Fruit fly (Drosophila melanogaster) whole organism, pupa: ENCODE results near the gene CG9391.
A peak's percentile ranks its signal among the peaks of the same experiment; 100 is the strongest.

Experiments used
- CG10348 ChIP-seq: fragments of 200-800 bp; sonication (Bioruptor generic); IDR thresholded peaks from 2 replicates; pipeline ENCODE4 v1.3.6; 2022; ENCODE audit warnings: missing biosample characterization, missing genetic modification characterization
- CG12605 ChIP-seq: fragments of 200-800 bp; sonication (Bioruptor generic); IDR thresholded peaks from 2 replicates; pipeline ENCODE4 v1.3.6; 2022; ENCODE audit warnings: missing biosample characterization, missing genetic modification characterization
- CG13204 ChIP-seq: fragments of 200-800 bp; sonication (Bioruptor generic); optimal IDR thresholded peaks from 2 replicates; lab custom pipeline; 2018; ENCODE audit warnings: missing biosample characterization, mild to moderate bottlenecking, missing genetic modification characterization, moderate library complexity
- CG14655 ChIP-seq: fragments of 200-800 bp; sonication (Bioruptor generic); optimal IDR thresholded peaks from 3 replicates; lab custom pipeline; 2017; ENCODE audit warnings: mild to moderate bottlenecking, missing biosample characterization, missing genetic modification reagents, missing genetic modification characterization
- CG15710 ChIP-seq: fragments of 200-800 bp; sonication (Bioruptor generic); optimal IDR thresholded peaks from 2 replicates; lab custom pipeline; 2018; ENCODE audit warnings: missing biosample characterization, mild to moderate bottlenecking, missing genetic modification characterization, moderate library complexity
- CG17806 ChIP-seq: fragments of 200-800 bp; sonication (Bioruptor generic); optimal IDR thresholded peaks from 2 replicates; lab custom pipeline; 2018; ENCODE audit warnings: missing biosample characterization, mild to moderate bottlenecking, missing genetic modification characterization, moderate library complexity
- CG32121 ChIP-seq: fragments of 200-800 bp; sonication (Bioruptor generic); IDR thresholded peaks from 2 replicates; pipeline ENCODE4 v1.3.6; 2022; ENCODE audit warnings: missing biosample characterization, missing genetic modification characterization
- CG34367 ChIP-seq: fragments of 200-800 bp; sonication (Bioruptor generic); optimal IDR thresholded peaks from 2 replicates; lab custom pipeline; 2018; ENCODE audit warnings: missing biosample characterization, mild to moderate bottlenecking, missing genetic modification characterization
- CG4496 ChIP-seq: fragments of 200-800 bp; sonication (Bioruptor generic); IDR thresholded peaks from 3 replicates; pipeline ENCODE4 v1.3.6; 2022; ENCODE audit warnings: missing biosample characterization, missing genetic modification characterization
- CG8159 ChIP-seq: fragments of 200-800 bp; sonication (Bioruptor generic); optimal IDR thresholded peaks from 3 replicates; lab custom pipeline; 2018; ENCODE audit warnings: missing biosample characterization, mild to moderate bottlenecking, missing genetic modification characterization, moderate library complexity
- CG8301 ChIP-seq: fragments of 200-800 bp; sonication (Bioruptor generic); optimal IDR thresholded peaks from 2 replicates; lab custom pipeline; 2018; ENCODE audit warnings: missing biosample characterization, mild to moderate bottlenecking, missing genetic modification characterization
- CG9948 ChIP-seq: fragments of 200-800 bp; sonication (Bioruptor generic); optimal IDR thresholded peaks from 2 replicates; lab custom pipeline; 2018; ENCODE audit warnings: missing biosample characterization, mild to moderate bottlenecking, missing genetic modification characterization, moderate library complexity
- D1 ChIP-seq: fragments of 200-800 bp; sonication (Bioruptor generic); optimal IDR thresholded peaks from 2 replicates; lab custom pipeline; 2018; ENCODE audit warnings: missing biosample characterization, mild to moderate bottlenecking, missing genetic modification characterization, moderate library complexity
- EcR ChIP-seq: fragments of 200-800 bp; sonication (Bioruptor generic); optimal IDR thresholded peaks from 3 replicates; lab custom pipeline; 2019; ENCODE audit warnings: missing biosample characterization, missing genetic modification characterization, mild to moderate bottlenecking, moderate library complexity, missing genetic modification reagents
- Ets98B ChIP-seq: fragments of 200-800 bp; sonication (Bioruptor generic); IDR thresholded peaks from 2 replicates; pipeline ENCODE4 v1.3.6; 2022; ENCODE audit warnings: missing biosample characterization, missing genetic modification characterization
- Pif1A ChIP-seq: fragments of 200-800 bp; sonication (Bioruptor generic); optimal IDR thresholded peaks from 3 replicates; lab custom pipeline; 2016; ENCODE audit warnings: missing biosample characterization, missing genetic modification characterization
- Pif1B ChIP-seq: fragments of 200-800 bp; sonication (Bioruptor generic); optimal IDR thresholded peaks from 3 replicates; lab custom pipeline; 2016; ENCODE audit warnings: missing biosample characterization, missing genetic modification characterization
- Snoo ChIP-seq: fragments of 200-800 bp; sonication (Bioruptor generic); optimal IDR thresholded peaks from 3 replicates; lab custom pipeline; 2017; ENCODE audit warnings: missing biosample characterization, mild to moderate bottlenecking, missing genetic modification characterization, inconsistent platforms
- fd96Ca ChIP-seq: fragments of 200-800 bp; sonication (Bioruptor generic); IDR thresholded peaks from 3 replicates; pipeline ENCODE4 v1.3.6; 2022; ENCODE audit warnings: missing biosample characterization, missing genetic modification characterization
- gl ChIP-seq: fragments of 200-800 bp; sonication (Bioruptor generic); optimal IDR thresholded peaks from 2 replicates; lab custom pipeline; 2018; ENCODE audit warnings: missing biosample characterization, mild to moderate bottlenecking, missing genetic modification characterization
- rn ChIP-seq: fragments of 200-800 bp; sonication (Bioruptor generic); IDR thresholded peaks from 2 replicates; pipeline ENCODE4 v1.3.6; 2022; ENCODE audit warnings: missing biosample characterization, missing genetic modification characterization

CG9391 gene

DNA sequence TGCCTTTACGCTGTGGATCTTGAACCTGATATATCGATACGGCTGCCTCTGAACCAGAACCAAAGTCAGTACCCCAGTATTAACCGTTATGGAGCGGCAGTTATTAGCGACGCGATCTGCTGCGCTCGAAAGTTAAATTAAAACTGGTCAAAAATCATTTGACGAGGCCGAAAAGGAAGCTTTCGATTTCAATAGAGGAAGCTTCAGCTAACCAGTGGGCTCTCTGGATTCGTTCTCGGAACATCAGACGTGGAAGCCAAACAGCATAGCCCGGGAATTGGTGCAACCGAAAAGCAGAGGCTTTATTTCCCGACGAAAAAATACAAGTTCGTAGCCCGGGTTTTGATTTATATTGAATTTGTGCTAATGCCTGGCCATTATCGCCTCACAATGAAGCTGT lies 24.6 kb upstream of the CG9391 start, which contains the start of gene Cpr78Ca:
Gene Cpr78Ca, minus strand, starts transcription at position 101 of the 400 bp plus-strand sequence.
- TF ChIP-seq D1 (tag; lab: Kevin White, UChicago) (no peak), CG4496 (no peak), CG32121 (GFP tag; lab: Robert Waterston, UW) (no peak), Pif1A (GFP tag; lab: Kevin White, UChicago) (no peak), CG8159 (tag; lab: Kevin White, UChicago) (no peak), fd96Ca (GFP tag; lab: Robert Waterston, UW) (no peak), CG17806 (no peak), CG15710 (tag; lab: Kevin White, UChicago) (no peak), EcR (GFP tag; lab: Kevin White, UChicago) (no peak), CG13204 (no peak), Pif1B (GFP tag; lab: Kevin White, UChicago) (no peak), rn (no peak), CG14655 (GFP tag; lab: Kevin White, UChicago) (no peak), CG8301 (tag; lab: Kevin White, UChicago) (no peak), Ets98B (GFP tag; lab: Robert Waterston, UW) (no peak)

DNA sequence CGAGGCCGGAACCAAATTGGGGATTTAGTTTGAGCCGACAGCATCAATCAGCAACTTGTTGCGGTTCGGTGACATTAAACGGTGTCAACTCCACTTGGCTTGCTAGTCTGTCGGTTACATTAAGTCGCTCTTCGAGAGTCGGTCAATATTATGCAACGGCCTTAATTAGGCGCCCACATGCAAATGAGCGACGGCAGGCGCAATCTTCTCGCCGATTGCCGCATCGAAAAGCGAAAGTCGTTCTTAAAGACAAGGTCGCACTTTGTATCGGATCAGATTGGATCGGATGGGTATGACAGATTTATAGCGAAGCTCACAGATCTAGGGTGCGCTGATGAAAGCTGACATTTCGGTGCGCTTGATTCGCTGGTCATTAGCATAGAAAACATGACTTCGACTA lies 22.9 kb upstream of the CG9391 start:
- TF ChIP-seq CG12605 (GFP tag; lab: Robert Waterston, UW), result no peak
- TF ChIP-seq CG34367, result no peak
- TF ChIP-seq rn, result no peak
- TF ChIP-seq CG32121 (GFP tag; lab: Robert Waterston, UW), result no peak
- TF ChIP-seq CG17806, result no peak
- no peak for TF ChIP-seq EcR (GFP tag; lab: Kevin White, UChicago)
- no peak for TF ChIP-seq gl
- no peak for TF ChIP-seq Pif1B (GFP tag; lab: Kevin White, UChicago)
- TF ChIP-seq CG15710 (tag; lab: Kevin White, UChicago), result no peak
- TF ChIP-seq CG8159 (tag; lab: Kevin White, UChicago), result no peak
- TF ChIP-seq fd96Ca (GFP tag; lab: Robert Waterston, UW), result no peak
- TF ChIP-seq CG8301 (tag; lab: Kevin White, UChicago), result no peak
- no peak for TF ChIP-seq CG13204
- no peak for TF ChIP-seq CG14655 (GFP tag; lab: Kevin White, UChicago)
- TF ChIP-seq Ets98B (GFP tag; lab: Robert Waterston, UW), result no peak

DNA sequence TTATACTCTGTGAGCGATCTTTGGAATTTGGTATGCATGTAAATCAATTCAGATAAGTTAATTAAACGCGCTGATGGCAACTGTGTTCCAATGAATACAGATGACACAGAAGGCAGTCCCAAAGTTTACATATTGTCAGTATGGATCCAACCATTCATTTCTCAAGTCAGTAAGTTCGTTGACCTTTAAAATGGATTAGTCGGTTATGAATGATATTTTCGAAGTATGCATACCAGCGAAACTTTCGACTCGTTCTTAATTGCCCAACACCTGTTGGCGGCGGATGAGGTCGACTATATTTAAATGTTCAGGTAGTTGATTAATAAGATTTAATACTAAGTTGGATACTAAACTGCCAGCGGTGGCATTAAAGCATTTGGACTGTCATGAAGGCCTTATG lies 22.2 kb upstream of the CG9391 start:
- peak; percentile 77 for TF ChIP-seq EcR (GFP tag; lab: Kevin White, UChicago)
- no peak for TF ChIP-seq CG32121 (GFP tag; lab: Robert Waterston, UW)

- peak; percentile 29; the same call in 1 of the 2 replicates for TF ChIP-seq Ets98B (GFP tag; lab: Robert Waterston, UW)
- TF ChIP-seq fd96Ca (GFP tag; lab: Robert Waterston, UW), result peak; percentile 78; the same call in 2 of the 3 replicates
- TF ChIP-seq EcR (GFP tag; lab: Kevin White, UChicago), result peak; percentile 61
- peak; percentile 34; the same call in 1 of the 2 replicates for TF ChIP-seq CG32121 (GFP tag; lab: Robert Waterston, UW)
- peak; percentile 57 for TF ChIP-seq CG8159 (tag; lab: Kevin White, UChicago)
- TF ChIP-seq CG17806, result no peak
- peak; percentile 56 for TF ChIP-seq CG15710 (tag; lab: Kevin White, UChicago)
- TF ChIP-seq CG4496, result peak; percentile 81; the same call in 2 of the 3 replicates
- TF ChIP-seq CG10348 (GFP tag; lab: Robert Waterston, UW), result no peak
- no peak for TF ChIP-seq CG8301 (tag; lab: Kevin White, UChicago)
- no peak for TF ChIP-seq CG12605 (GFP tag; lab: Robert Waterston, UW)
- TF ChIP-seq Snoo, result peak; percentile 61
- no peak for TF ChIP-seq Pif1B (GFP tag; lab: Kevin White, UChicago)
- no peak for TF ChIP-seq CG14655 (GFP tag; lab: Kevin White, UChicago)
- TF ChIP-seq rn, result 0 out of 2 replicates have a peak, but pooled peaks have one; percentile 9
- TF ChIP-seq Pif1A (GFP tag; lab: Kevin White, UChicago), result no peak
- TF ChIP-seq D1 (tag; lab: Kevin White, UChicago), result no peak
- TF ChIP-seq CG34367, result peak; percentile 55
- peak; percentile 38 for TF ChIP-seq CG9948 (tag; lab: Kevin White, UChicago)
- TF ChIP-seq CG13204, result no peak
- TF ChIP-seq gl, result peak; percentile 40
Measured at dm6 chr3L:21285639-21286338, 17.7 kb upstream of the CG9391 start, which contains the start of the genes CG12974 and pzg. Gene CG12974, minus strand, starts transcription at chr3L:21285962. Gene pzg, plus strand, starts transcription at chr3L:21286099.

DNA sequence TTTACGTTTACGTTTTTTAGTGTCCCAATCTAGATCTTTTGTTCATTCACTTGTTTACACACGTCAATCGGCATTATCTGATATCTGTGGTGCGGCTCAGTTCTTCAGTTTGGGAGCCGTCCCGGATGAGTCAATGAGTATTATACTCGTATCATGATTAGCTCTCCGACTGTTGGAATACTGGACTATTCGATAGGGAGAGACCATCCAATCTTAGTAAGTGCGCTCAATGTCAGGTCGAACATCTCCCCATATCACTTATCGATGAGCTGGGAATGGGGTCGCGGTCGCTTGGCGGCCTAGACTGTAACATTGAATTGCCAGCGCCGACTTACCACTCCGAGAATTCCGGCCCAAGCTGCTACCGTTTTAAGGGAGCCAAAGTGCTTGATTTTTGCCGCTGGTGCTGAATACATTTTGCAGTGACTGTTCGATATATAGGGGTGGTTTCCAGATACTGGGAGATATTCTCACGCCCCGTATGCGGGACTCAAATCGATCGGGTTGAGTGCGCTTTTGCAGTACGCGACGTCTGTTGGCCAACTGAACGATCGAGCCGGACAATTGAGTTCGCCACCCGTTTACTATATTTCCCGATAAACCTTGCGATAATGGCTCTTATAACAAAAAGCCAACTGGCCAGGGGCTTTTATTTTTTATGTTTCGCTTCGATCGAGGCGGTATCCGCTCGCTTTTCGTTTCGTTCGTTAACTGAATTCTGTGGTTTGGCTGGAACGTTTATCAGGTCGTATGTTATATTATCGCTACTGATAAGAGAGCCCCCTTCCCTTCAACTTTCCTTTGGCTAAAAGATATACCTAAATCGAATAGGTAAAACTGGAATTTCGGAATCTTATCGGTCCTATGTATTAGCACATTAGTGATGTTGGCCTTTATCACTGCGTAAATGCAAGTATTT lies 16.8 kb upstream of the CG9391 start:
- TF ChIP-seq D1 (tag; lab: Kevin White, UChicago), result no peak
- no peak for TF ChIP-seq CG4496
- TF ChIP-seq Snoo, result no peak
- TF ChIP-seq CG34367, result no peak
- TF ChIP-seq Ets98B (GFP tag; lab: Robert Waterston, UW), result no peak
- no peak for TF ChIP-seq CG13204
- no peak for TF ChIP-seq EcR (GFP tag; lab: Kevin White, UChicago)
- TF ChIP-seq fd96Ca (GFP tag; lab: Robert Waterston, UW), result no peak
- TF ChIP-seq Pif1A (GFP tag; lab: Kevin White, UChicago), result no peak
- TF ChIP-seq CG14655 (GFP tag; lab: Kevin White, UChicago), result no peak
- TF ChIP-seq CG10348 (GFP tag; lab: Robert Waterston, UW), result no peak; the same call in 1 of the 2 replicates
- no peak for TF ChIP-seq rn
- TF ChIP-seq CG15710 (tag; lab: Kevin White, UChicago), result no peak
- no peak for TF ChIP-seq CG32121 (GFP tag; lab: Robert Waterston, UW)
- TF ChIP-seq CG17806, result no peak
